Fruit fly (Drosophila melanogaster) S2 (cell line): ENCODE measurements around the gene CG11964.

Experiments used
- CG8478 ChIP-seq: fragments of >200 bp; optimal IDR thresholded peaks from 2 replicates; lab custom pipeline; 2018
- CTCF ChIP-seq, 2 experiments: fragments of >200 bp; optimal IDR thresholded peaks; 2 replicates each; lab custom pipeline; 2018

DNA sequence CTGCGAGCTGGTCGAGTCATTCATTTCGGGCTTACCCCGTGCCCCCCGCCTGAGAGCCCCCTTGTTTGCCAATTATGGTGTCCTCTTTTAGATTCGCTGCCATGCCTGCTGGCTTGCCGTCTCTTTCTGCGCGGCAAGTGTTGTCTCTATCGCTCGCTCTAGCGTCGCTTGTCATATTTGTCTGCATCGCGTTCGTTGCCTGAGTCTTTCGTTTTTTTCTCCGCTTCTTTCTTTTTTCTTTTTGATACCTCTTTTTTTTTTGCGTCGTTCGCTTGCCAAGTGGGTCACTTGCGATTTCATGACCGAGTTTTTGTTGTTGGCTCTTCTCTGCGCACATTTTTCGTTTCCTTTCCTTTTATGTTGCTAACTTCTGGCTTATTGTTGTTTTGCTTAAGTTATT lies 27.0 kb upstream of the CG11964 start:
- TF ChIP-seq CTCF (optimal IDR thresholded peaks at IDR 0.05; lab: Kevin White, UChicago), result no peak
- no peak for TF ChIP-seq CG8478
